Worm (Caenorhabditis elegans): ENCODE measurements around the gene pdf-1.

DNA sequence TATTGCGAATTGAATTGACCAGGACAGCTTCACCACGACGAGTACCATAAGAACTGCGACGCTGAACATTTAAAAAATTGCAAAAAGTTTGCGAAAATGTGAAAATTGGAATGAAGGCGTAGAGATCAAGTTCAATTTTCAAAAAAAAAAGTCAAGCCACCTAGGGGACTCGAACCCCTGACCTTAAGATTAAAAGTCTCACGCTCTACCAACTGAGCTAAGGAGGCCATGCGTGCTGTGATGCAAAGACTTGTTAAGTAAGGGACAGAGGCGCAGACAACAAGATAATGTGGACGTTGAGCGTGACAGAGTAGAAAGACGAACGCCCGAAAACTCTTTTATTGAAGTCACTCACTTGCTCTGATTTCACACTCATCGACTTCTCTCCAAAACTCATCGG lies 24.7 kb downstream of the pdf-1 start:
- TF ChIP-seq F57A8.1 (GFP tag; optimal IDR thresholded peaks at IDR 0.05) (no peak), lin-35 (GFP tag; optimal IDR thresholded peaks at IDR 0.05) (peak in 1 of 3 experiments; percentile 60), nfya-2 (GFP tag; IDR thresholded peaks at IDR 0.05) (no peak), unc-62 (GFP tag; optimal IDR thresholded peaks at IDR 0.05) (no peak), let-526 (GFP tag; IDR thresholded peaks at IDR 0.05) (peak; percentile 71; the same call in 1 of the 2 replicates), B0035.1 (tag; optimal IDR thresholded peaks at IDR 0.05) (no peak), bed-1 (GFP tag; IDR thresholded peaks at IDR 0.05) (no peak), ama-1 (optimal IDR thresholded peaks at IDR 0.05) (no peak), ama-1 (GFP tag; optimal IDR thresholded peaks at IDR 0.05) (peak in 1 of 2 experiments; percentile 89), hlh-26 (GFP tag; conservative IDR thresholded peaks at IDR 0.05) (no peak), hlh-12 (tag; optimal IDR thresholded peaks at IDR 0.05) (no peak), ceh-100 (GFP tag; IDR thresholded peaks at IDR 0.05) (0 out of 2 replicates have a peak, but pooled peaks have one; percentile 56), ets-4 (GFP tag; optimal IDR thresholded peaks at IDR 0.05) (no peak), Y95B8A.8 (GFP tag; IDR thresholded peaks at IDR 0.05) (0 out of 2 replicates have a peak, but pooled peaks have one; percentile 63), pbrm-1 (GFP tag; IDR thresholded peaks at IDR 0.05) (peak; percentile 85)

Measured in whole organism, young adult.